Worm (Caenorhabditis elegans): ENCODE data around the gene col-43.

The col-43 gene

DNA sequence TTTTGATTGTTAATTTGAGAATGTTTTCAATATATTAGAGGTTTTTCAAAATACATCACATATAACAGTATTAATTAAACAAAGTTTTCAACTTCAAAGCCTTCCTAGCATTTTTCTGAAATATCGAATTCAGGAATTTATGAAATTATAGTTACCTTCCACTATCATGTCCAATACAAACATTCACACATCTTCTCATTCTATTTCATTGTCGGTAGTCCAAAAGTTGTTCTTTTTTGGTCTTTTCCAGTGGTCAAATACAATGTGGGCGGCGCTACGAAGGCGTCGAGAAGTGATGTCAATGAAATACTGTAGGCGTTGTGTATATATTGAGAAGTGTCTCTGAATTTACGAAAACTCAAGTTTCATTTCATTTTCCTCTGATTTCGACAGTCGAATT is 25.0 kb upstream of the col-43 start, which contains the start of gene catp-3:
Gene catp-3, plus strand, starts transcription at position 301 of the 400 bp plus-strand sequence.
- TF ChIP-seq aptf-3 (GFP tag; IDR thresholded peaks at IDR 0.05) = no peak
- TF ChIP-seq B0261.1 (tag; optimal IDR thresholded peaks at IDR 0.05) = no peak
- TF ChIP-seq B0336.3 (GFP tag; IDR thresholded peaks at IDR 0.05) = no peak
- no peak for TF ChIP-seq ceh-79 (tag; optimal IDR thresholded peaks at IDR 0.05)
- no peak for TF ChIP-seq hlh-12 (tag; optimal IDR thresholded peaks at IDR 0.05)
- no peak for TF ChIP-seq lsl-1 (GFP tag; optimal IDR thresholded peaks at IDR 0.05)
- no peak for TF ChIP-seq F10E7.11 (tag; optimal IDR thresholded peaks at IDR 0.05)
- TF ChIP-seq let-526 (GFP tag; IDR thresholded peaks at IDR 0.05) = no peak
- no peak for TF ChIP-seq lin-54 (GFP tag; optimal IDR thresholded peaks at IDR 0.05)
- no peak for TF ChIP-seq rpc-1 (optimal IDR thresholded peaks at IDR 0.05)
- no peak for TF ChIP-seq rpc-1 (tag; optimal IDR thresholded peaks at IDR 0.05)
- TF ChIP-seq egl-18 (GFP tag; IDR thresholded peaks at IDR 0.05) = no peak
- no peak for TF ChIP-seq nfyb-1 (GFP tag; IDR thresholded peaks at IDR 0.05)
- no peak for TF ChIP-seq dox-1 (GFP tag; IDR thresholded peaks at IDR 0.05)

DNA sequence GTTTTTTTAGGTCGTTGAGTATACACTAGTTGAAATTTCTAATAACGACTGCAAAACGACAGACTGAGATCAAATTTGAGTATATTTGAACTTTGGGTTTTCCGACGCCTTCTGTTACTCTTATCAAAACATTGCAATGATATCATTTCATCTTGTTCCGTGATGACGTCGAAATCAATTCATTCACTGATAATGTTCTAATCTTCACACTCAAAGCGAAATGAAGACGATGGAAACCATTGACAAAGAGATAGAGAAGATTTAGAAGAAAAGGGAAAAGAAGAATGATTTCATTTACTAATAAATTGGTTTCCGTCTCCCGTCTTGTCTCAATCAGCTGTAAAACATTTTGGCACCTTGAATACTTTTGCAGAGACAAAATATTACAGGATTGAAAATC is 22.5 kb upstream of the col-43 start:
- TF ChIP-seq somi-1 (GFP tag; optimal IDR thresholded peaks at IDR 0.05) (peak; percentile 15), attf-5 (GFP tag; optimal IDR thresholded peaks at IDR 0.05) (no peak)

DNA sequence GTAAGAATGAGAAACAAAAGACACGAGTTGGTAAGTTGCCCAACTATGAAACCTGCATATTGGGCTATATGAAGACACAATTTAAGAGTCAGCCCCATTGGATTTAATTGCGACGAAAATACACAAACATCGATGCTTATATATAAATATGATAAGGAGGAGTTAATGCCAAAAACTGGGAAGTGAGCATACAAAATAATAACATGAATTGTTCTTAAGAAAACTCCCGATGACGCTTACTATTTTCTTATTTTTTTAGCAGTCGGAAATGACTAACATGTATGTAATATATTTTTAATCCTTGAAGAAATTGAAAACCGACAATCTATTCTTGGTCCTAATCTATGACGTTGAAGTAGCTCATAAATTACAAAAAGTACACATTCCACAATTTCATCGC is 21.3 kb upstream of the col-43 start, which contains the start of gene str-144:
Gene str-144, minus strand, starts transcription at position 101 of the 400 bp plus-strand sequence.
- TF ChIP-seq him-1 (tag; optimal IDR thresholded peaks at IDR 0.05) (no peak), mxl-1 (tag; optimal IDR thresholded peaks at IDR 0.05) (no peak), ztf-18 (tag; optimal IDR thresholded peaks at IDR 0.05) (no peak), Y53G8AR.9 (GFP tag; conservative IDR thresholded peaks at IDR 0.05) (no peak), Y79H2A.3 (GFP tag; conservative IDR thresholded peaks at IDR 0.05) (no peak), bed-1 (GFP tag; IDR thresholded peaks at IDR 0.05) (no peak), F39B2.1 (GFP tag; IDR thresholded peaks at IDR 0.05) (no peak), mcd-1 (GFP tag; IDR thresholded peaks at IDR 0.05) (no peak), gei-17 (GFP tag; optimal IDR thresholded peaks at IDR 0.05) (no peak)

DNA sequence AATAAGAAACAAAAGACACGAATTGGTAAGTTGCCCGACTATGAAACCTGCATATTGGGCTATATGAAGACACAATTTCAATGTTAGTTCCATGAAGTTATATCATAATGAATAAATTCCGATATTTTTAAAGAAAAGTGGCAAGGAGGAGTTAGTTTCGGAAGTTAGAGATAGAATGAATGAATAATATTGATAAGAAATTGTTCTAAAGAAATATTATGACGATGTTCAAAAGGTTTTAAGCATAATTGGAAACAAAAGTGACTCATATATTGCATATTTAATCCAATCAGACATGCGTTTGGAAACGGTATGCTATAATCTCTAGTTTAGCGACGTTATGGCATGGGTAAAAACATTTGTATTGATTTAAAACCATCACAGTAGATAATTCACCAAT is 18.9 kb upstream of the col-43 start, which contains the start of gene str-143:
Gene str-143, minus strand, starts transcription at position 101 of the 400 bp plus-strand sequence.
- TF ChIP-seq ztf-6 (GFP tag; IDR thresholded peaks at IDR 0.05) (no peak), T07F8.4 (tag; optimal IDR thresholded peaks at IDR 0.05) (no peak), tbx-9 (tag; optimal IDR thresholded peaks at IDR 0.05; ENCODE audit: borderline replicate concordance) (no peak), unc-62 (GFP tag; optimal IDR thresholded peaks at IDR 0.05) (no peak), aptf-3 (GFP tag; IDR thresholded peaks at IDR 0.05) (no peak), cebp-1 (GFP tag; IDR thresholded peaks at IDR 0.05) (no peak), cebp-1 (tag; optimal IDR thresholded peaks at IDR 0.05) (no peak), ztf-28 (GFP tag; IDR thresholded peaks at IDR 0.05) (no peak), ceh-100 (GFP tag; IDR thresholded peaks at IDR 0.05) (no peak), ekl-4 (GFP tag; IDR thresholded peaks at IDR 0.05) (no peak), bed-2 (GFP tag; IDR thresholded peaks at IDR 0.05) (no peak), gei-17 (GFP tag; optimal IDR thresholded peaks at IDR 0.05) (no peak), ztf-22 (GFP tag; optimal IDR thresholded peaks at IDR 0.05) (no peak)
